Fruit fly (Drosophila melanogaster) whole organism, adult: ENCODE data around the gene mud.

ENCODE experiments used
- CG11617 ChIP-seq: fragments of 200-800 bp; sonication (Bioruptor generic); optimal IDR thresholded peaks from 2 replicates; lab custom pipeline; 2017; ENCODE audit warnings: mild to moderate bottlenecking, missing biosample characterization, missing genetic modification reagents, missing genetic modification characterization
- CG12768 ChIP-seq: fragments of 200-800 bp; sonication (Bioruptor generic); optimal IDR thresholded peaks from 2 replicates; lab custom pipeline; 2017; ENCODE audit warnings: missing biosample characterization, missing genetic modification characterization, mild to moderate bottlenecking, moderate library complexity, missing genetic modification reagents
- CG14711 ChIP-seq: fragments of 200-800 bp; sonication (Bioruptor generic); optimal IDR thresholded peaks from 2 replicates; lab custom pipeline; 2018; ENCODE audit warnings: missing biosample characterization, mild to moderate bottlenecking, missing genetic modification characterization, moderate library complexity
- CG1620 ChIP-seq: fragments of 200-800 bp; sonication (Bioruptor generic); optimal IDR thresholded peaks from 2 replicates; lab custom pipeline; 2016; ENCODE audit warnings: missing biosample characterization, missing genetic modification characterization
- CG33017 ChIP-seq: fragments of 200-800 bp; sonication (Bioruptor generic); optimal IDR thresholded peaks from 2 replicates; lab custom pipeline; 2018; ENCODE audit warnings: missing biosample characterization, mild to moderate bottlenecking, missing genetic modification characterization, moderate library complexity
- CG5204 ChIP-seq: fragments of 200-800 bp; sonication (Bioruptor generic); optimal IDR thresholded peaks from 2 replicates; lab custom pipeline; 2016; ENCODE audit warnings: missing biosample characterization, missing genetic modification characterization
- CG7045 ChIP-seq: fragments of 200-800 bp; sonication (Bioruptor generic); optimal IDR thresholded peaks from 2 replicates; lab custom pipeline; 2017; ENCODE audit warnings: missing biosample characterization, mild to moderate bottlenecking, missing genetic modification characterization
- CG7101 ChIP-seq: fragments of 200-800 bp; sonication (Bioruptor generic); optimal IDR thresholded peaks from 2 replicates; lab custom pipeline; 2018; ENCODE audit warnings: missing biosample characterization, mild to moderate bottlenecking, missing genetic modification characterization, moderate library complexity
- Clk ChIP-seq: fragments of 200-800 bp; sonication (Bioruptor generic); optimal IDR thresholded peaks from 2 replicates; lab custom pipeline; 2017; ENCODE audit warnings: missing biosample characterization, missing genetic modification characterization
- Crg-1 ChIP-seq: fragments of 200-800 bp; sonication (Bioruptor generic); optimal IDR thresholded peaks from 2 replicates; lab custom pipeline; 2016; ENCODE audit warnings: missing biosample characterization, missing genetic modification characterization
- Hr96 ChIP-seq: fragments of 200-800 bp; sonication (Bioruptor generic); optimal IDR thresholded peaks from 2 replicates; lab custom pipeline; 2016; ENCODE audit warnings: missing biosample characterization, missing genetic modification characterization
- Mnt ChIP-seq: fragments of 200-800 bp; sonication (Bioruptor generic); optimal IDR thresholded peaks from 2 replicates; lab custom pipeline; 2016; ENCODE audit warnings: missing biosample characterization, mild to moderate bottlenecking, missing genetic modification characterization
- bab1 ChIP-seq: fragments of 200-800 bp; sonication (Bioruptor generic); optimal IDR thresholded peaks from 3 replicates; lab custom pipeline; 2019; ENCODE audit warnings: missing biosample characterization, mild to moderate bottlenecking, missing genetic modification characterization, moderate library complexity
- cic ChIP-seq: fragments of 200-800 bp; sonication (Bioruptor generic); optimal IDR thresholded peaks from 2 replicates; lab custom pipeline; 2017; ENCODE audit warnings: missing biosample characterization, mild to moderate bottlenecking, missing genetic modification characterization, moderate library complexity
- cnc ChIP-seq, 2 experiments: fragments of >200 bp; optimal IDR thresholded peaks; 2 replicates each; lab custom pipeline; 2017
- kay ChIP-seq: fragments of 200-800 bp; sonication (Bioruptor generic); peaks from one replicate; lab custom pipeline; 2016; ENCODE audit warnings: missing biosample characterization, missing genetic modification characterization, borderline replicate concordance
- ovo ChIP-seq: fragments of 200-800 bp; sonication (Bioruptor generic); optimal IDR thresholded peaks from 2 replicates; lab custom pipeline; 2016; ENCODE audit warnings: missing biosample characterization, missing genetic modification characterization
- pad ChIP-seq: fragments of 200-800 bp; sonication (Bioruptor generic); optimal IDR thresholded peaks from 3 replicates; lab custom pipeline; 2017; ENCODE audit warnings: missing biosample characterization, missing genetic modification characterization, mild to moderate bottlenecking, moderate library complexity, missing genetic modification reagents
- tj ChIP-seq: fragments of 200-800 bp; sonication (Bioruptor generic); optimal IDR thresholded peaks from 3 replicates; lab custom pipeline; 2017; ENCODE audit warnings: missing biosample characterization, mild to moderate bottlenecking, missing genetic modification characterization, moderate library complexity
- toe ChIP-seq: fragments of 200-800 bp; sonication (Bioruptor generic); optimal IDR thresholded peaks from 2 replicates; lab custom pipeline; 2016; ENCODE audit warnings: missing biosample characterization, missing genetic modification characterization

Gene mud

DNA sequence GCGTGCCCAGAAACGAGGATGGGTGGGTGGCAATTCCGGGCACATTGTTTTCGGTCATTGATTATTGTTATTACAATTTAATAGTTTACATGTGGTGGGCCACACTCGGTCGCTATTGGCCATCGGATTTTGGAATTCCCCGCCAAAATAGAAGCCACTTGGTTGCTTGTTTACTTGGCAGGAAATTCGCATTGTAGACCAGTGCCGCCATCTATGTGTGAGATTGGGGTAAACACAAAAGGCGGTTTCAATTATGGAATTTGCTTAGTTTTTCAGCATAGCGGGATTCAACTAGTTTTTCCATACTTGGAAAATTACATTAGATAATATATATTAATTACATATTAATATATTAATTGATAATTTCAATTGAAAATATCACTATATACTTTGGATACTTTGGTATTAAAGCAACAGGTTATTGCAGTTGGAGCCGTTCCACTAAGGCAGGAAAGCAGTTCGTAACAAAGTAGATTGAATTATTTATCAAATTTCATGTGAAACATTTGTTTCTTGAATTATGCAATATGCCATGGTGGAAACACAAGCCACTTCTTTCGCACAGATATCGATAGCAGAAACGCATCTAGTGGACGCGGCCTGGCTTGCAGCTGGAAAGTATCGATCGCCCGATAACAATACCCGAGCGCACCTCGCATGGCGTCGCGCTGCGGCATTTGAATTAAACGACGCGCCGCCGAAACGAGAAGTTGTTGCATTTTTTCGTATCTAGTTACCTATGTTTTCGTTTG lies at the start of gene mud:
Gene mud, plus strand, starts transcription at position 698 of the 752 bp plus-strand sequence.
- no peak for TF ChIP-seq pad (GFP tag; lab: Kevin White, UChicago)
- TF ChIP-seq kay, result peak; percentile 10

DNA sequence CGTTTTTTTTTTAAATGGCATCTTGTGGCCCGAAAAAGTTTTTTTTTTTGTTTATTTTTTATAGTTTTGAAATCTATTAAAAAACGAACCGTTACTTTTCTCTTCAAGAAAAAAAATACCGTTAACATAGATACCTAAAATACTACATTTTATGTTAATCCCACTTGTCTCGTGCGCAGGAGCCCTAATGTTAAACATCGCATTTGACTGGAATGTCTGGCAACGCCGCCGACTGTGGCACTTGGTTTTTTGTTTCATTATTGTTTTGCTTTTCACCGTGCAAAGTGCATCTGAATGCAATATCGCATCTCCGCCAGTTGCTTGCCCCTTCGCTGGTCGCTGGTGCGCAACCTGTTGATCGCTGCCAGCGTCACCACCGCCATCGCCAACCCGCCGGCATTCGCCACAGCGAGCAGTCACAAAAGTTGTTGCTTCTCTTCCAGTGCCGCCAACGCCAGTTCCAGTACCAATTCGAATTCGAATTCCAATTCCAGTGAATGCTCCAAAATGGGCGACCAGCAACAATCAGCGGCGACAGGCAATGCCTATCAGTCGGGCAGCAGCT lies 47.5 kb upstream of the mud start, which contains the start of gene CG11590:
Gene CG11590, plus strand, starts transcription at position 212 of the 565 bp plus-strand sequence.
- TF ChIP-seq CG1620 (GFP tag; lab: Kevin White, UChicago), result no peak
- TF ChIP-seq CG7045 (GFP tag; lab: Kevin White, UChicago), result no peak
- peak; percentile 38 for TF ChIP-seq bab1 (GFP tag; lab: Kevin White, UChicago)

dm6 chrX:14201178-14201577 lies 46.4 kb upstream of the mud start, which contains the start of gene Prp16:
Prp16 (plus strand) TSS chrX:14201362.
- TF ChIP-seq cic (GFP tag; lab: Kevin White, UChicago) (no peak), CG14711 (tag; lab: Kevin White, UChicago) (no peak), CG33017 (tag; lab: Kevin White, UChicago) (no peak), tj (GFP tag; lab: Kevin White, UChicago) (no peak), kay (no peak), Crg-1 (GFP tag; lab: Kevin White, UChicago) (no peak), cnc (optimal IDR thresholded peaks at IDR 0.05; lab: Kevin White, UChicago) (no peak), CG12768 (no peak), bab1 (GFP tag; lab: Kevin White, UChicago) (no peak)

DNA sequence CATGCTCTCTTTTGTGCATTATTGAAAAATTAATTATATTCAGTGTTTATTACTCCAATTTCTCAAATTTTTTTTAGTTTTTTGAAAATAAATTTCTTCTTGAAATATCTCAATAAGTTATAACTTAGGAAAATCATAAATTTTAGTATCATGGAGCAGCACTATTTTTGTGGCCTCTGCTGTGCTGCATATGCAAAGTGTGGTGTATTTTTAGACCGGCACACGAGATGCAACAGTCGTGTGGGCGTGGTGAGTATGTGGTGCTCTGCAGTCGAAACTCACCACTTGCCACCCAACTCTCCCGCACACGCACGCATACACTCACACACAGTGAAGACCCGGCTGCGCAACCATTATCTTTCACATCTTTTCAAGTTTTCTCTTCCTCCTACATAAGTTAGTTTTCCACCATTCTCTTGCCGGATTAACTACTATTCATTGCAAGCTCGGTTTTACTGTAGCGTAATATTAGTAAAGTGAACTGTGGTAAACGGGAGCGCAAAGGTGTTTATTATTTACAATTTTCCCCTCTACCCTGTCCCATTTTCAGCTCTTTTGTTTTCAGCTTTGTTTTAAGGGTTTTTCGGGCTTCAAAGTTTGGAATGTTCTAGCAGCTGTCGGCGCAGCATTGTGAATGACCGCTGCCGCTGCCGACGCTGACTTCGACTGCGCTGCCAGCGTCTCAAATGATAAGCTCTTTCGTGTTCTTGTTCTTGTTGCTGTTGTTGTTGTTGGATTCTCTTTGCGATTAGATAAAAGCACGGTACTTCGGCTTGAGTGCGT lies 38.9 kb upstream of the mud start:
- TF ChIP-seq Clk (GFP tag; lab: Kevin White, UChicago) (no peak), kay (peak; percentile 72), cnc (optimal IDR thresholded peaks at IDR 0.05; lab: Kevin White, UChicago) (no peak), toe (GFP tag; lab: Kevin White, UChicago) (peak; percentile 12), CG14711 (tag; lab: Kevin White, UChicago) (peak; percentile 28), Crg-1 (GFP tag; lab: Kevin White, UChicago) (no peak), Mnt (GFP tag; lab: Kevin White, UChicago) (no peak), CG1620 (GFP tag; lab: Kevin White, UChicago) (no peak), tj (GFP tag; lab: Kevin White, UChicago) (no peak), CG12768 (no peak), CG7101 (tag; lab: Kevin White, UChicago) (no peak), CG5204 (GFP tag; lab: Kevin White, UChicago) (no peak), CG7045 (GFP tag; lab: Kevin White, UChicago) (peak; percentile 58), bab1 (GFP tag; lab: Kevin White, UChicago) (peak; percentile 39), pad (GFP tag; lab: Kevin White, UChicago) (peak; percentile 26), CG11617 (GFP tag; lab: Kevin White, UChicago) (peak; percentile 36), Hr96 (GFP tag; lab: Kevin White, UChicago) (peak; percentile 42), ovo (GFP tag; lab: Kevin White, UChicago) (no peak), cic (GFP tag; lab: Kevin White, UChicago) (no peak), CG33017 (tag; lab: Kevin White, UChicago) (peak; percentile 41)

DNA sequence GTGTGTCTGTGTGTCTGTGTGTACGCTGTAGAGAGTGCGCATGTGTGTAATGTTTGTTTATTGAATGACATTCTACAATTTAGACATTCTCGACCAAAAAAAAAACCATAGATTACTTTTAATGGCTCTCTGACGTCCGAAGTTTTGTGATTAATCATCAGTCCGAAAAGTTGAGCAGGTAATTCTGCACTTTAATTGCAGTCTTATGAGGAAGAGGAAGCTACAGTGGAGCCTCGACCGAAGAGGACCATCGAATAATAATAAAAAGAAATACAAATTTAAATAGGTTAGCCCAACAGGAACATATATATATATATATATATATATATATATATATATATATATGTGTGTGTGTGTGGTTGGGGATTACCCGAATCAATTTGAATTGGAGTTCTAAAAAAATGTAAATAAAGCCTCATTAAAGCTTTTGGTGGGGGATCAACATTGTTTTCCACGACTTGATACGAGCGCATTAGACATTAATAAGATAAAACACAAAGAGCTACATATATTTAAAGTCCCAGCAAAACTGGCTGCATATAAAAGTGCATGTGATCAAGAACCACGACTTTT lies 38.2 kb upstream of the mud start:
- TF ChIP-seq CG14711 (tag; lab: Kevin White, UChicago) (no peak), Hr96 (GFP tag; lab: Kevin White, UChicago) (peak; percentile 18)

dm6 chrX:14211250-14211944 lies 36.1 kb upstream of the mud start:
- peak; percentile 1 for TF ChIP-seq tj (GFP tag; lab: Kevin White, UChicago)
- TF ChIP-seq Clk (GFP tag; lab: Kevin White, UChicago), result no peak
- no peak for TF ChIP-seq bab1 (GFP tag; lab: Kevin White, UChicago)
- TF ChIP-seq toe (GFP tag; lab: Kevin White, UChicago), result no peak
- no peak for TF ChIP-seq kay
